Worm (Caenorhabditis elegans) whole organism, L2 larva: ENCODE data around the gene aex-2.
A peak's percentile ranks its signal among the peaks of the same experiment; 100 is the strongest.

ENCODE experiments used
- C34F6.9 ChIP-seq: fragments of 150-350 bp; optimal IDR thresholded peaks from 2 replicates; lab custom pipeline; 2014; ENCODE audit warnings: missing biosample characterization, missing genetic modification characterization
- F13H6.1 ChIP-seq: sonication (generic microtip); optimal IDR thresholded peaks from 2 replicates; lab custom pipeline; 2016; ENCODE audit warnings: missing genetic modification characterization, missing compliant biosample characterization
- R02D3.7 ChIP-seq: fragments of 150-350 bp; optimal IDR thresholded peaks from 2 replicates; lab custom pipeline; 2014; ENCODE audit warnings: missing biosample characterization, missing genetic modification characterization
- Y55F3AM.14 ChIP-seq: fragments of 200-800 bp; sonication (Bioruptor generic); optimal IDR thresholded peaks from 2 replicates; lab custom pipeline; 2018; ENCODE audit warnings: mild to moderate bottlenecking, missing genetic modification characterization, missing compliant biosample characterization
- ZK546.5 ChIP-seq: sonication (generic microtip); optimal IDR thresholded peaks from 2 replicates; lab custom pipeline; 2017; ENCODE audit warnings: missing biosample characterization, missing genetic modification characterization
- alr-1 ChIP-seq: fragments of 150-350 bp; optimal IDR thresholded peaks from 2 replicates; lab custom pipeline; 2014; ENCODE audit warnings: missing biosample characterization, missing genetic modification characterization
- aly-2 ChIP-seq: fragments of 150-350 bp; optimal IDR thresholded peaks from 2 replicates; lab custom pipeline; 2014; ENCODE audit warnings: missing biosample characterization, missing genetic modification characterization
- ama-1 ChIP-seq: fragments of 150-350 bp; optimal IDR thresholded peaks from 2 replicates; lab custom pipeline; 2018; ENCODE audit warnings: inconsistent platforms
- blmp-1 ChIP-seq: sonication (generic microtip); optimal IDR thresholded peaks from 2 replicates; lab custom pipeline; 2017; ENCODE audit warnings: missing genetic modification characterization, mild to moderate bottlenecking, missing compliant biosample characterization, antibody characterized with exemption, moderate library complexity; ENCODE audit not compliant: insufficient read depth
- ceh-16 ChIP-seq: fragments of 150-350 bp; optimal IDR thresholded peaks from 2 replicates; lab custom pipeline; 2014; ENCODE audit warnings: missing biosample characterization, missing genetic modification characterization
- ceh-82 ChIP-seq: fragments of 150-350 bp; optimal IDR thresholded peaks from 2 replicates; lab custom pipeline; 2014; ENCODE audit warnings: missing biosample characterization, missing genetic modification characterization
- crh-2 ChIP-seq: sonication (generic microtip); optimal IDR thresholded peaks from 2 replicates; lab custom pipeline; 2017; ENCODE audit warnings: missing biosample characterization, missing genetic modification characterization
- dmd-4 ChIP-seq: sonication (generic microtip); optimal IDR thresholded peaks from 2 replicates; lab custom pipeline; 2017; ENCODE audit warnings: missing biosample characterization, missing genetic modification characterization
- egl-27 ChIP-seq: sonication (generic microtip); optimal IDR thresholded peaks from 3 replicates; lab custom pipeline; 2017; ENCODE audit warnings: missing biosample characterization, missing genetic modification reagents, missing genetic modification characterization
- elt-1 ChIP-seq: fragments of 150-350 bp; optimal IDR thresholded peaks from 2 replicates; lab custom pipeline; 2014; ENCODE audit warnings: missing biosample characterization, missing genetic modification characterization
- elt-3 ChIP-seq: sonication (generic microtip); optimal IDR thresholded peaks from 2 replicates; lab custom pipeline; 2017; ENCODE audit warnings: missing biosample characterization, missing genetic modification characterization
- fos-1 ChIP-seq: fragments of 150-350 bp; optimal IDR thresholded peaks from 2 replicates; lab custom pipeline; 2014; ENCODE audit warnings: missing biosample characterization, missing genetic modification characterization
- gmeb-1 ChIP-seq: fragments of 150-350 bp; optimal IDR thresholded peaks from 2 replicates; lab custom pipeline; 2014; ENCODE audit warnings: missing biosample characterization, missing genetic modification characterization
- lin-11 ChIP-seq: fragments of 150-350 bp; sonication (generic microtip); optimal IDR thresholded peaks from 2 replicates; lab custom pipeline; 2014; ENCODE audit warnings: missing biosample characterization, missing genetic modification characterization, inconsistent platforms, mixed read lengths
- lin-13 ChIP-seq: fragments of 150-350 bp; optimal IDR thresholded peaks from 2 replicates; lab custom pipeline; 2014; ENCODE audit warnings: missing biosample characterization, missing genetic modification reagents, missing genetic modification characterization
- lin-39 ChIP-seq: fragments of 150-350 bp; optimal IDR thresholded peaks from 2 replicates; lab custom pipeline; 2014; ENCODE audit warnings: missing biosample characterization, missing genetic modification reagents, missing genetic modification characterization
- lsy-2 ChIP-seq, 2 experiments: fragments of 150-350 bp in 1 of 2; sonication (generic microtip) in 1 of 2; optimal IDR thresholded peaks; 2 replicates each; lab custom pipeline; 2014 to 2017; ENCODE audit warnings: missing biosample characterization in 2 of 2, missing genetic modification characterization in 2 of 2
- mab-5 ChIP-seq: fragments of 150-350 bp; optimal IDR thresholded peaks from 2 replicates; lab custom pipeline; 2014; ENCODE audit warnings: missing biosample characterization, missing genetic modification characterization
- mbf-1 ChIP-seq: sonication (generic microtip); optimal IDR thresholded peaks from 2 replicates; lab custom pipeline; 2017; ENCODE audit warnings: missing biosample characterization, missing genetic modification characterization
- mdl-1 ChIP-seq, 2 experiments: fragments of 150-350 bp in 1 of 2; sonication (generic microtip) in 1 of 2; optimal IDR thresholded peaks; 2 replicates each; lab custom pipeline; 2017; ENCODE audit warnings: missing biosample characterization in 2 of 2, missing genetic modification characterization in 2 of 2
- nhr-10 ChIP-seq: sonication (generic microtip); optimal IDR thresholded peaks from 2 replicates; lab custom pipeline; 2017; ENCODE audit warnings: missing biosample characterization, missing genetic modification characterization
- nhr-11 ChIP-seq: fragments of 150-350 bp; optimal IDR thresholded peaks from 2 replicates; lab custom pipeline; 2014; ENCODE audit warnings: missing biosample characterization, missing genetic modification characterization
- nhr-12 ChIP-seq: fragments of 150-350 bp; optimal IDR thresholded peaks from 2 replicates; lab custom pipeline; 2014; ENCODE audit warnings: missing biosample characterization, missing genetic modification characterization
- nhr-129 ChIP-seq: fragments of 150-350 bp; optimal IDR thresholded peaks from 2 replicates; lab custom pipeline; 2014; ENCODE audit warnings: missing biosample characterization, missing genetic modification characterization
- nhr-21 ChIP-seq: fragments of 150-350 bp; optimal IDR thresholded peaks from 2 replicates; lab custom pipeline; 2014; ENCODE audit warnings: missing biosample characterization, missing genetic modification characterization
- nhr-23 ChIP-seq: fragments of 150-350 bp; optimal IDR thresholded peaks from 2 replicates; lab custom pipeline; 2014; ENCODE audit warnings: missing biosample characterization, missing genetic modification reagents, missing genetic modification characterization
- nhr-237 ChIP-seq: fragments of 150-350 bp; optimal IDR thresholded peaks from 2 replicates; lab custom pipeline; 2014; ENCODE audit warnings: missing biosample characterization, missing genetic modification characterization
- nhr-25 ChIP-seq: fragments of 150-350 bp; sonication (generic microtip); optimal IDR thresholded peaks from 3 replicates; lab custom pipeline; 2014; ENCODE audit warnings: missing biosample characterization, missing genetic modification characterization
- nhr-6 ChIP-seq: fragments of 150-350 bp; optimal IDR thresholded peaks from 2 replicates; lab custom pipeline; 2014; ENCODE audit warnings: missing biosample characterization, missing genetic modification characterization
- nhr-77 ChIP-seq: fragments of 150-350 bp; optimal IDR thresholded peaks from 2 replicates; lab custom pipeline; 2014; ENCODE audit warnings: missing biosample characterization, missing genetic modification characterization
- peb-1 ChIP-seq: fragments of 150-350 bp; optimal IDR thresholded peaks from 2 replicates; lab custom pipeline; 2014; ENCODE audit warnings: missing biosample characterization, missing genetic modification characterization
- sem-4 ChIP-seq: fragments of 150-350 bp; optimal IDR thresholded peaks from 2 replicates; lab custom pipeline; 2014; ENCODE audit warnings: missing biosample characterization, missing genetic modification reagents, missing genetic modification characterization
- skn-1 ChIP-seq: sonication (generic microtip); optimal IDR thresholded peaks from 2 replicates; lab custom pipeline; 2017; ENCODE audit warnings: missing biosample characterization, missing genetic modification characterization
- sma-3 ChIP-seq: sonication (generic microtip); optimal IDR thresholded peaks from 2 replicates; lab custom pipeline; 2016; ENCODE audit warnings: missing genetic modification reagents, missing genetic modification characterization, missing compliant biosample characterization
- sma-9 ChIP-seq, 2 experiments: fragments of 150-350 bp in 1 of 2; sonication (generic microtip) in 1 of 2; optimal IDR thresholded peaks; 2 replicates each; lab custom pipeline; 2014 to 2016; ENCODE audit warnings: missing genetic modification characterization in 2 of 2, mild to moderate bottlenecking in 1 of 2, missing biosample characterization in 1 of 2, missing compliant biosample characterization in 1 of 2, missing genetic modification reagents in 1 of 2, moderate library complexity in 1 of 2
- snpc-4 ChIP-seq: fragments of 150-350 bp; optimal IDR thresholded peaks from 2 replicates; lab custom pipeline; 2014; ENCODE audit warnings: missing biosample characterization, missing genetic modification characterization
- unc-39 ChIP-seq: fragments of 150-350 bp; optimal IDR thresholded peaks from 2 replicates; lab custom pipeline; 2014; ENCODE audit warnings: missing biosample characterization, missing genetic modification characterization
- unc-55 ChIP-seq: fragments of 150-350 bp; sonication (generic microtip); optimal IDR thresholded peaks from 3 replicates; lab custom pipeline; 2014; ENCODE audit warnings: missing biosample characterization, missing genetic modification reagents, missing genetic modification characterization
- unc-62 ChIP-seq: fragments of 150-350 bp; optimal IDR thresholded peaks from 2 replicates; lab custom pipeline; 2014; ENCODE audit warnings: missing biosample characterization, missing genetic modification reagents, missing genetic modification characterization
- zag-1 ChIP-seq: fragments of 150-350 bp; optimal IDR thresholded peaks from 2 replicates; lab custom pipeline; 2014; ENCODE audit warnings: missing biosample characterization, missing genetic modification characterization
- ztf-1 ChIP-seq: fragments of 200-800 bp; sonication (Bioruptor generic); conservative IDR thresholded peaks from 2 replicates; pipeline ENCODE4 v1.3.6; 2022; ENCODE audit warnings: missing genetic modification characterization, missing compliant biosample characterization
- ztf-11 ChIP-seq: sonication (generic microtip); optimal IDR thresholded peaks from 2 replicates; lab custom pipeline; 2017; ENCODE audit warnings: missing biosample characterization, missing genetic modification characterization
- ztf-4 ChIP-seq: fragments of 150-350 bp; optimal IDR thresholded peaks from 2 replicates; lab custom pipeline; 2014; ENCODE audit warnings: missing biosample characterization, missing genetic modification characterization

aex-2 gene

DNA sequence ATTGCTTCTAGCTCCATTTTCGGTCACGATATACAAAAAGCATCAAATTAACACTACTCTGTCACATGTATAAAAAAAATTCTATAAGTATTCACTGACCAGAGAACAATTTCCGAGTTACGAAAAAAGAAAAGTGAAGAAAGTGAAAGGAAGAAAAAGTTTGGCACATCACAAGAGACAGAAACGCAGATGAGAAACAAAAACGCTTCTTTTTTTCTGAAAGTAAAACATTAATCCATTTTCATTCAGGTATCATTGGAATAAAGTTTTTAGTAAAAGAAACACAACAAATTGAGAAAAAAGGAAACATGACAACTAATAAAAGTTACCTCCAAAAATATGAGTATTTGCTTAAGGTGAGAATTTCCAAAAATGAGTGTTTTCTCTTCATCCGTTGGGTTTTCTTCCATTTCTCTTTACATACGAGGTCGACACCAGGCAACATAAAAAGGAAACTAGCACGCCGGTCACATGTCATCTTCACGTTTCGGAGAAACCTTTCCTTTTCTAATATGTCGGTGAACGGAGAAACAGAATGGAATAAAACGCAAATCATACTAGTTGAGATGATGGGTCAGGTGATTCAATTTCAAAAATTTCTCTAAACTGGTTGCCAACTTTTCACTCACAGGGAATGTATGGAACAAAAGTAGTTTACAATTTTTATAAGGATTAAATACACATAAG is 10.0 kb downstream of the aex-2 start:
- TF ChIP-seq zag-1 (tag; lab: Kevin White, UChicago) (no peak), sma-3 (peak; percentile 30), nhr-11 (tag; lab: Kevin White, UChicago) (no peak), nhr-10 (tag; lab: Kevin White, UChicago) (no peak), mdl-1 (tag; optimal IDR thresholded peaks at IDR 0.05; lab: Kevin White, UChicago) (no peak), egl-27 (tag; lab: Kevin White, UChicago) (no peak), lin-39 (no peak), ztf-1 (GFP tag; lab: Robert Waterston, UW) (no peak), nhr-77 (no peak), ceh-16 (tag; lab: Kevin White, UChicago) (no peak), nhr-23 (tag; lab: Kevin White, UChicago) (no peak), unc-39 (tag; lab: Kevin White, UChicago) (no peak), blmp-1 (tag; lab: Kevin White, UChicago) (peak; percentile 74), fos-1 (tag; lab: Kevin White, UChicago) (no peak), lin-13 (GFP tag; lab: Kevin White, UChicago) (no peak), Y55F3AM.14 (GFP tag; lab: Kevin White, UChicago) (no peak), snpc-4 (tag; lab: Kevin White, UChicago) (no peak), crh-2 (tag; lab: Kevin White, UChicago) (peak; percentile 26), sma-9 (GFP tag; optimal IDR thresholded peaks at IDR 0.05; lab: Kevin White, UChicago) (peak; percentile 64), sma-9 (tag; optimal IDR thresholded peaks at IDR 0.05; lab: Kevin White, UChicago) (no peak), elt-1 (tag; lab: Kevin White, UChicago) (no peak), elt-3 (tag; lab: Kevin White, UChicago) (no peak), aly-2 (tag; lab: Kevin White, UChicago) (no peak), ceh-82 (tag; lab: Kevin White, UChicago) (no peak), skn-1 (tag; lab: Kevin White, UChicago) (no peak), R02D3.7 (tag; lab: Kevin White, UChicago) (no peak), ama-1 (lab: Kevin White, UChicago) (no peak), lsy-2 (tag; optimal IDR thresholded peaks at IDR 0.05; lab: Kevin White, UChicago) (no peak), unc-55 (GFP tag; lab: Kevin White, UChicago) (peak; percentile 43), ztf-11 (tag; lab: Kevin White, UChicago) (no peak), nhr-6 (peak; percentile 11), dmd-4 (tag; lab: Kevin White, UChicago) (no peak), peb-1 (tag; lab: Kevin White, UChicago) (no peak), alr-1 (tag; lab: Kevin White, UChicago) (no peak), sem-4 (no peak), nhr-237 (tag; lab: Kevin White, UChicago) (no peak), ztf-4 (no peak), nhr-12 (no peak), mbf-1 (no peak), ZK546.5 (tag; lab: Kevin White, UChicago) (no peak), F13H6.1 (tag; lab: Kevin White, UChicago) (no peak), gmeb-1 (no peak), nhr-21 (tag; lab: Kevin White, UChicago) (peak; percentile 6), lin-11 (no peak), nhr-129 (tag; lab: Kevin White, UChicago) (peak; percentile 61), C34F6.9 (tag; lab: Kevin White, UChicago) (peak; percentile 21), unc-62 (GFP tag; lab: Kevin White, UChicago) (no peak), nhr-25 (peak; percentile 89), mab-5 (tag; lab: Kevin White, UChicago) (no peak)
